Worm (Caenorhabditis elegans) whole organism, L1 larva: ENCODE measurements around the gene F15E6.6.

Source experiments
- C16A3.4 ChIP-seq: fragments of 150-350 bp; optimal IDR thresholded peaks from 2 replicates; lab custom pipeline; 2014; ENCODE audit warnings: missing biosample characterization, missing genetic modification characterization
- aha-1 ChIP-seq: fragments of 150-350 bp; optimal IDR thresholded peaks from 2 replicates; lab custom pipeline; 2014; ENCODE audit warnings: missing biosample characterization, missing genetic modification characterization
- blmp-1 ChIP-seq: fragments of 150-350 bp; optimal IDR thresholded peaks from 2 replicates; lab custom pipeline; 2014; ENCODE audit warnings: missing biosample characterization, missing genetic modification characterization
- ceh-63 ChIP-seq: fragments of 200-800 bp; sonication (Bioruptor generic); optimal IDR thresholded peaks from 2 replicates; lab custom pipeline; 2018; ENCODE audit warnings: mild to moderate bottlenecking, missing genetic modification characterization, missing compliant biosample characterization
- ceh-8 ChIP-seq: fragments of 200-800 bp; sonication (Bioruptor generic); optimal IDR thresholded peaks from 2 replicates; lab custom pipeline; 2018; ENCODE audit warnings: mild to moderate bottlenecking, missing genetic modification characterization, moderate library complexity, missing compliant biosample characterization
- dpl-1 ChIP-seq, 3 experiments: fragments of 150-350 bp in 2 of 3; sonication (generic microtip) in 1 of 3; optimal IDR thresholded peaks; 2 replicates each; lab custom pipeline; 2014 to 2017; ENCODE audit warnings: missing biosample characterization in 3 of 3, missing genetic modification characterization in 3 of 3, missing genetic modification reagents in 3 of 3
- efl-1 ChIP-seq, 4 experiments: fragments of 150-350 bp; optimal IDR thresholded peaks in 3 of 4; peaks in 1 of 4; 1 replicate in 1 of 4; 2 replicates in 3 of 4; lab custom pipeline; 2014; ENCODE audit warnings: missing biosample characterization in 2 of 4, missing genetic modification characterization in 2 of 4, missing genetic modification reagents in 2 of 4
- efl-3 ChIP-seq: fragments of 200-800 bp; sonication (Bioruptor generic); optimal IDR thresholded peaks from 2 replicates; lab custom pipeline; 2018; ENCODE audit warnings: mild to moderate bottlenecking, missing genetic modification characterization, missing compliant biosample characterization
- fkh-10 ChIP-seq: sonication (generic microtip); optimal IDR thresholded peaks from 2 replicates; lab custom pipeline; 2017; ENCODE audit warnings: missing biosample characterization, missing genetic modification reagents, missing genetic modification characterization
- hlh-4 ChIP-seq: sonication (generic microtip); optimal IDR thresholded peaks from 2 replicates; lab custom pipeline; 2016; ENCODE audit warnings: mild to moderate bottlenecking, missing genetic modification characterization, missing compliant biosample characterization
- lin-14 ChIP-seq: fragments of 200-800 bp; sonication (Bioruptor generic); optimal IDR thresholded peaks from 2 replicates; lab custom pipeline; 2018; ENCODE audit warnings: mild to moderate bottlenecking, missing genetic modification characterization, moderate library complexity, missing compliant biosample characterization
- lin-15B ChIP-seq: fragments of 150-350 bp; sonication (generic microtip); optimal IDR thresholded peaks from 3 replicates; lab custom pipeline; 2014; ENCODE audit warnings: missing biosample characterization, missing genetic modification characterization
- lin-39 ChIP-seq: fragments of 150-350 bp; optimal IDR thresholded peaks from 2 replicates; lab custom pipeline; 2014; ENCODE audit warnings: missing biosample characterization, missing genetic modification reagents, missing genetic modification characterization
- lsy-2 ChIP-seq, 2 experiments: fragments of 150-350 bp; optimal IDR thresholded peaks; 2 replicates each; lab custom pipeline; 2014; ENCODE audit warnings: missing biosample characterization in 2 of 2, missing genetic modification characterization in 2 of 2
- mdl-1 ChIP-seq, 2 experiments: fragments of 150-350 bp; optimal IDR thresholded peaks; 2 replicates each; lab custom pipeline; 2014 to 2017; ENCODE audit warnings: missing biosample characterization in 2 of 2, missing genetic modification characterization in 2 of 2, inconsistent platforms in 1 of 2
- mef-2 ChIP-seq: fragments of 150-350 bp; optimal IDR thresholded peaks from 2 replicates; lab custom pipeline; 2014; ENCODE audit warnings: missing biosample characterization, missing genetic modification characterization
- nhr-12 ChIP-seq: sonication (generic microtip); optimal IDR thresholded peaks from 2 replicates; lab custom pipeline; 2017; ENCODE audit warnings: missing biosample characterization, missing genetic modification characterization
- nhr-71 ChIP-seq: sonication (generic microtip); optimal IDR thresholded peaks from 2 replicates; lab custom pipeline; 2016; ENCODE audit warnings: mild to moderate bottlenecking, missing genetic modification characterization, moderate library complexity, missing compliant biosample characterization
- nhr-90 ChIP-seq: sonication (generic microtip); optimal IDR thresholded peaks from 2 replicates; lab custom pipeline; 2016; ENCODE audit warnings: mild to moderate bottlenecking, missing genetic modification characterization, missing compliant biosample characterization; ENCODE audit not compliant: poor library complexity
- snu-23 ChIP-seq: sonication (generic microtip); optimal IDR thresholded peaks from 2 replicates; lab custom pipeline; 2016; ENCODE audit warnings: missing genetic modification characterization, missing compliant biosample characterization
- sup-37 ChIP-seq: fragments of 200-800 bp; sonication (Bioruptor generic); optimal IDR thresholded peaks from 2 replicates; lab custom pipeline; 2018; ENCODE audit warnings: mild to moderate bottlenecking, missing genetic modification characterization, missing compliant biosample characterization
- tbx-2 ChIP-seq: sonication (generic microtip); optimal IDR thresholded peaks from 2 replicates; lab custom pipeline; 2016; ENCODE audit warnings: missing genetic modification characterization, missing compliant biosample characterization
- unc-130 ChIP-seq: fragments of 150-350 bp; optimal IDR thresholded peaks from 2 replicates; lab custom pipeline; 2017; ENCODE audit warnings: missing biosample characterization, missing genetic modification characterization, inconsistent platforms
- unc-98 ChIP-seq: fragments of 200-800 bp; sonication (Bioruptor generic); IDR thresholded peaks from 2 replicates; pipeline ENCODE4 v1.3.6; 2022; ENCODE audit warnings: missing genetic modification characterization, missing compliant biosample characterization
- xbp-1 ChIP-seq: sonication (generic microtip); optimal IDR thresholded peaks from 2 replicates; lab custom pipeline; 2016; ENCODE audit warnings: missing genetic modification characterization, missing compliant biosample characterization
- zag-1 ChIP-seq: fragments of 150-350 bp; optimal IDR thresholded peaks from 2 replicates; lab custom pipeline; 2014; ENCODE audit warnings: missing biosample characterization, missing genetic modification characterization
- ztf-4 ChIP-seq: fragments of 150-350 bp; optimal IDR thresholded peaks from 2 replicates; lab custom pipeline; 2014; ENCODE audit warnings: missing biosample characterization, missing genetic modification characterization

F15E6.6 gene

DNA sequence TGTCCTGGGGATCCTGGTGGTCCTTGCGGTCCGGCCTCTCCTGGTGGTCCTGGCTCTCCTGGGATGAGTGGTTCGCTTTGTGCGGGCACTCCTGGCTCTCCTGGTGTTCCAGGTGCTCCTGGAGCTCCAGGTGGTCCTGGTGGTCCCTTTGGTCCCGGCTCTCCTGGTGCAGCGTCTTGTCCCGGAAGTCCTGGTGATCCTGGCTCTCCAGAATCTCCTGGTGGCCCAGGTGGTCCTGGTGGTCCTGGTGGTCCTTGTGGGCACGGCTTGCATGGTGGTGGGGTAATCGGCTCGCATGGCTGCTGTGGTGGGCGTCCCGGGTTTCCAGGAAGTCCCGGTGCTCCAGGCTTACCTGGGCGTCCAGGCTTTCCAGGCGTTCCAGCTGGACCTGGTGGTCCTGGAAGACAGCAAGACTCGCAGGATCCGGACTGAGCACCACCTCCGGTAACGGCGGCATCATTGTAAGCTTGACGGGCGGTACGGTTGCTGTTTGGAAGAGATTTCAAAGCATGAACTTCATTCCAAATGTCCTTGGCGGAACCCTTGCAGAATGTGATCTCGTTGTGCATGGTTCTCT is 40.0 kb downstream of the F15E6.6 start:
- TF ChIP-seq efl-1 (optimal IDR thresholded peaks at IDR 0.05; lab: Kevin White, UChicago) (no peak), efl-1 (GFP tag; optimal IDR thresholded peaks at IDR 0.05 in 1 of 2; lab: Kevin White, UChicago) (peak in 1 of 2 experiments; percentile 78), snu-23 (GFP tag; lab: Kevin White, UChicago) (no peak), ceh-8 (GFP tag; lab: Kevin White, UChicago) (peak; percentile 70)

DNA sequence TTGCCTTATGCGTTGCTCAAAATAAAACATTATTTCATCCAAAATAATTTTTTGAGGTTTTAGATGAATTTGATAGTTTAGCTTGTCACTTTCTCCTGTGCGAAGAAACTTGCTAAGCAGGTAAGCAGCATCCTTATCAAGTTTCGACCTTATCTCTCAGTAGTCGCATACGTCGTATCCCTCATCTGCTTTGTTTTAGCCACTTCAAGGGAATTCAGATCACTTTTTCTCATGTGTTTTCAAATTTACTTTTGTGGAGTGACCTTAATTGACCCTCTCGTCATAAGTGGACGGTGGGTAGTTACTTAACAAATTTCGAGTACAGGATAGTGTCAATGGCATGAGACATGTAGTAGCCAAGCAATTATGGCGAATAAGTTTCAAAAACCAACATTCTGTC is 47.2 kb downstream of the F15E6.6 start:
- TF ChIP-seq tbx-2: no peak
- peak; percentile 59 for TF ChIP-seq ztf-4 (tag; lab: Kevin White, UChicago)
- TF ChIP-seq blmp-1 (tag; lab: Kevin White, UChicago): peak; percentile 79
- TF ChIP-seq, all 84 proteins: peak for 2

DNA sequence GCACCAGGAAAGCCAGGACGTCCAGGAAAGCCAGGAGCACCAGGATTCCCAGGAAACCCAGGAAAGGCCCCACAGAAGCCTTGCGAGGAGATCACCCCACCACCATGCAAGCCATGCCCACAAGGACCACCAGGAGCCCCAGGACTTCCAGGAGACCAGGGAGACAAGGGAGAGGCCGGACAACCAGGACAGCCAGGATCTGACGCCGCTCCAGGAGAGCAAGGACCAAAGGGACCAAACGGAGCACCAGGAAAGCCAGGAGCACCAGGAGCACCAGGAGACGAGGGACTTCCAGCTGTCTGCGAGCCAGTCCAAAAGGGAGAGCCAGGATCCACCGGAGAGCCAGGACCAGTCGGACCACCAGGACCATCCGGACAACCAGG is 47.9 kb downstream of the F15E6.6 start:
- TF ChIP-seq zag-1 (tag; lab: Kevin White, UChicago) (no peak), ceh-8 (GFP tag; lab: Kevin White, UChicago) (no peak), unc-130 (tag; lab: Kevin White, UChicago) (no peak), sup-37 (no peak), xbp-1 (tag; lab: Kevin White, UChicago) (no peak), efl-3 (GFP tag; lab: Kevin White, UChicago) (no peak), nhr-71 (tag; lab: Kevin White, UChicago) (no peak), lsy-2 (tag; optimal IDR thresholded peaks at IDR 0.05; lab: Kevin White, UChicago) (no peak), lin-15B (tag; lab: Kevin White, UChicago) (no peak), unc-98 (GFP tag; lab: Robert Waterston, UW) (no peak), tbx-2 (no peak), ztf-4 (tag; lab: Kevin White, UChicago) (no peak)

DNA sequence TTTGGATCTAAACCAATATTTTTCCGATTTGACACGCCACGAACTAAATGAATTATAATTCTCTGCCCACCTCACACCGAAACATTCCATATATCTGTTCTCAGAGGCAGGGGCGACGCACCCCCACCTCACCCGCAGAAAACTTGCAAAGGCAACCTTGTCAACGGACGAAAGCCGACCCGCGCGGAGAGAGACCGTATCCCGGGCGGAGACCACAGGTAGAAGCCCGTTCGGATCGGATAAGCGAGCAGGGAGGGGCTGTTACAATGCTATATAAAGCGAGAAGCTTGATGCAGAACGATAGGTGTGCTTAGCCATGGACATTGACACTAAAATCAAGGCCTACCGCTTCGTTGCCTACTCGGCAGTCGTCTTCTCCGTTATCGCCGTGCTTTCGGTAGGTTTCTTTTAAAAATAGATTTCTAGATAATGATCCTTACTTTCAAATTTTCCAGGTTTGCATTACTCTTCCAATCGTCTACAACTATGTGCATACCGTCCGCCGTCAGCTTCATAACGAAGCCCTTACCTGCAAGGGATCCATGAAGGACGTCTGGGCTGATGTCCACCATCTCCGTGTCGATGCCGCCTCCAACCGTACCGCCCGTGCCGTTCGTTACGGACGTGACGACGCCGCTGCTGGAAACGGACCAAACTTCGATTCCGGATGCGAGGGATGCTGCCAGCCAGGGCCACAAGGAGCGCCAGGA is 48.5 kb downstream of the F15E6.6 start, which contains the start of the genes zipt-2.2 and dpy-13:
Gene zipt-2.2, minus strand, starts transcription at position 51 of the 710 bp plus-strand sequence.
Gene dpy-13, plus strand, starts transcription at position 300 of the 710 bp plus-strand sequence.
- no peak for TF ChIP-seq nhr-12 (tag; lab: Kevin White, UChicago)
- no peak for TF ChIP-seq mef-2
- TF ChIP-seq nhr-90: no peak
- no peak for TF ChIP-seq dpl-1 (GFP tag; optimal IDR thresholded peaks at IDR 0.05; lab: Kevin White, UChicago)
- TF ChIP-seq ceh-8 (GFP tag; lab: Kevin White, UChicago): no peak
- TF ChIP-seq efl-1 (optimal IDR thresholded peaks at IDR 0.05; lab: Kevin White, UChicago): no peak
- TF ChIP-seq efl-1 (GFP tag; optimal IDR thresholded peaks at IDR 0.05 in 1 of 2; lab: Kevin White, UChicago): no peak
- no peak for TF ChIP-seq fkh-10 (GFP tag; lab: Kevin White, UChicago)
- TF ChIP-seq blmp-1 (tag; lab: Kevin White, UChicago): no peak
- no peak for TF ChIP-seq C16A3.4 (tag; lab: Kevin White, UChicago)
- TF ChIP-seq mdl-1 (tag; optimal IDR thresholded peaks at IDR 0.05; lab: Kevin White, UChicago): no peak
- no peak for TF ChIP-seq aha-1 (tag; lab: Kevin White, UChicago)
- no peak for TF ChIP-seq lin-14
- TF ChIP-seq lin-39 (tag; lab: Kevin White, UChicago): no peak
- no peak for TF ChIP-seq hlh-4 (tag; lab: Kevin White, UChicago)
- no peak for TF ChIP-seq ceh-63
